Fruit fly (Drosophila melanogaster): ENCODE measurements around the gene FarO.
A peak's percentile ranks its signal among the peaks of the same experiment; 100 is the strongest.

The FarO gene

dm6 chrX:2170424-2170823 is 33.2 kb downstream of the FarO start (continued):
- TF ChIP-seq D19A (tag; optimal IDR thresholded peaks at IDR 0.05) (no peak), CG12155 (GFP tag; optimal IDR thresholded peaks at IDR 0.05) (no peak), pzg (GFP tag; optimal IDR thresholded peaks at IDR 0.05) (peak; percentile 51), yki (optimal IDR thresholded peaks at IDR 0.05) (no peak), NfI (GFP tag; optimal IDR thresholded peaks at IDR 0.05) (no peak), CG10267 (tag; optimal IDR thresholded peaks at IDR 0.05) (no peak), CG13894 (tag; optimal IDR thresholded peaks at IDR 0.05) (no peak), CG31365 (tag; optimal IDR thresholded peaks at IDR 0.05) (no peak), Myb (GFP tag; optimal IDR thresholded peaks at IDR 0.05) (peak; percentile 27), CG34224 (GFP tag; IDR thresholded peaks at IDR 0.05; ENCODE audit: partially characterized antibody) (no peak), CG7987 (GFP tag; optimal IDR thresholded peaks at IDR 0.05) (no peak), CG10209 (GFP tag; optimal IDR thresholded peaks at IDR 0.05) (no peak), Ets97D (GFP tag; optimal IDR thresholded peaks at IDR 0.05) (no peak), lilli (GFP tag; optimal IDR thresholded peaks at IDR 0.05) (no peak), Med (GFP tag) (peak; percentile 19), cas (GFP tag; IDR thresholded peaks at IDR 0.05) (no peak), insv (GFP tag; optimal IDR thresholded peaks at IDR 0.05) (no peak), D (optimal IDR thresholded peaks at IDR 0.05) (no peak), D (GFP tag; optimal IDR thresholded peaks at IDR 0.05) (no peak), CG17612 (GFP tag; IDR thresholded peaks at IDR 0.05) (no peak), gsb (GFP tag; IDR thresholded peaks at IDR 0.05) (no peak), CG16813 (GFP tag; IDR thresholded peaks at IDR 0.05; ENCODE audit: partially characterized antibody) (no peak), Bteb2 (GFP tag; optimal IDR thresholded peaks at IDR 0.05) (no peak), HLHmδ (GFP tag; optimal IDR thresholded peaks at IDR 0.05) (no peak), CG11695 (GFP tag; IDR thresholded peaks at IDR 0.05) (no peak), psq (GFP tag; optimal IDR thresholded peaks at IDR 0.05) (no peak), CG15514 (GFP tag; optimal IDR thresholded peaks at IDR 0.05) (peak; percentile 12), fd64A (GFP tag; optimal IDR thresholded peaks at IDR 0.05) (no peak), otp (GFP tag; IDR thresholded peaks at IDR 0.05) (no peak), CG16779 (GFP tag; IDR thresholded peaks at IDR 0.05) (no peak), E2f2 (GFP tag; IDR thresholded peaks at IDR 0.05) (peak; percentile 90), CG4360 (GFP tag; IDR thresholded peaks at IDR 0.05) (no peak), CG7372 (GFP tag; IDR thresholded peaks at IDR 0.05) (no peak), Spps (tag; optimal IDR thresholded peaks at IDR 0.05) (no peak), lbe (GFP tag; optimal IDR thresholded peaks at IDR 0.05) (no peak), CG12104 (GFP tag; optimal IDR thresholded peaks at IDR 0.05) (no peak), trem (tag; optimal IDR thresholded peaks at IDR 0.05) (peak; percentile 28), BEAF-32 (GFP tag; optimal IDR thresholded peaks at IDR 0.05) (peak; percentile 30), HmgZ (tag; optimal IDR thresholded peaks at IDR 0.05) (no peak), hb (GFP tag; IDR thresholded peaks at IDR 0.05; ENCODE audit: partially characterized antibody) (no peak), corto (GFP tag; optimal IDR thresholded peaks at IDR 0.05) (no peak), CG4328 (GFP tag; optimal IDR thresholded peaks at IDR 0.05) (no peak), unc-4 (GFP tag; IDR thresholded peaks at IDR 0.05; ENCODE audit: partially characterized antibody) (no peak), cato (GFP tag; optimal IDR thresholded peaks at IDR 0.05; ENCODE audit: borderline replicate concordance) (no peak), CG32772 (GFP tag; IDR thresholded peaks at IDR 0.05) (no peak), CG9215 (GFP tag; IDR thresholded peaks at IDR 0.05) (no peak), Hr78 (GFP tag; optimal IDR thresholded peaks at IDR 0.05) (no peak), HLH4C (GFP tag; IDR thresholded peaks at IDR 0.05; ENCODE audit: partially characterized antibody) (no peak), Mad (GFP tag; optimal IDR thresholded peaks at IDR 0.05) (no peak), her (GFP tag; optimal IDR thresholded peaks at IDR 0.05) (no peak), H15 (GFP tag; IDR thresholded peaks at IDR 0.05) (no peak), CkIIα-i1 (GFP tag; IDR thresholded peaks at IDR 0.05) (no peak)
